Fruit fly (Drosophila melanogaster): ENCODE data around the gene t-Grip84.

t-Grip84 gene

dm6 chr3L:7632540-7633263, 41.9 kb upstream of the t-Grip84 start (continued):
- TF ChIP-seq CG31627 (GFP tag; optimal IDR thresholded peaks at IDR 0.05): no peak
- peak; percentile 38 for TF ChIP-seq Eip75B (GFP tag; optimal IDR thresholded peaks at IDR 0.05)
- TF ChIP-seq CG34406 (GFP tag; optimal IDR thresholded peaks at IDR 0.05): no peak
- TF ChIP-seq dac (GFP tag; optimal IDR thresholded peaks at IDR 0.05): no peak
- peak; percentile 60 for TF ChIP-seq OdsH (GFP tag; optimal IDR thresholded peaks at IDR 0.05)
- peak; percentile 39 to 42 for TF ChIP-seq ss (GFP tag; optimal IDR thresholded peaks at IDR 0.05)
- TF ChIP-seq CG16779 (tag; optimal IDR thresholded peaks at IDR 0.05): peak; percentile 31
- TF ChIP-seq CG8319 (GFP tag; optimal IDR thresholded peaks at IDR 0.05): no peak
- TF ChIP-seq svp (GFP tag): peak; percentile 79
- peak; percentile 67 for TF ChIP-seq dsx (GFP tag; optimal IDR thresholded peaks at IDR 0.05; ENCODE audit: poor library complexity, severe bottlenecking)
- TF ChIP-seq pdm3 (GFP tag; optimal IDR thresholded peaks at IDR 0.05): peak; percentile 47
- TF ChIP-seq CG11294 (GFP tag; IDR thresholded peaks at IDR 0.05): 0 out of 2 replicates have a peak, but pooled peaks have one; percentile 16
- TF ChIP-seq CG6163 (GFP tag; IDR thresholded peaks at IDR 0.05): peak; percentile 71; the same call in 2 of the 3 replicates
- peak; percentile 56 for TF ChIP-seq Sox14 (GFP tag; optimal IDR thresholded peaks at IDR 0.05)
- peak; percentile 87 for TF ChIP-seq Eip78C (GFP tag)
- TF ChIP-seq CG9139 (GFP tag; optimal IDR thresholded peaks at IDR 0.05): peak; percentile 3
- peak; percentile 70 for TF ChIP-seq eg (GFP tag; IDR thresholded peaks at IDR 0.05)
- TF ChIP-seq salr (GFP tag; optimal IDR thresholded peaks at IDR 0.05): peak in 1 of 2 experiments; percentile 44
- TF ChIP-seq CG1621 (tag; optimal IDR thresholded peaks at IDR 0.05): peak; percentile 34
- no peak for TF ChIP-seq Sox102F (GFP tag; optimal IDR thresholded peaks at IDR 0.05)
- TF ChIP-seq vri (GFP tag; optimal IDR thresholded peaks at IDR 0.05): no peak
- no peak for TF ChIP-seq Hr38 (GFP tag; optimal IDR thresholded peaks at IDR 0.05)
- TF ChIP-seq fkh (GFP tag; optimal IDR thresholded peaks at IDR 0.05): no peak
- TF ChIP-seq Hr39 (GFP tag; optimal IDR thresholded peaks at IDR 0.05): no peak
- no peak for TF ChIP-seq cyc (GFP tag; optimal IDR thresholded peaks at IDR 0.05)
- peak; percentile 42 for TF ChIP-seq Lpt (GFP tag; optimal IDR thresholded peaks at IDR 0.05)
- no peak for TF ChIP-seq fd85E (GFP tag; optimal IDR thresholded peaks at IDR 0.05)
- peak; percentile 60 for TF ChIP-seq CG10669 (GFP tag; optimal IDR thresholded peaks at IDR 0.05)
- TF ChIP-seq Smox (GFP tag; optimal IDR thresholded peaks at IDR 0.05): no peak
- peak; percentile 61 for TF ChIP-seq Ets96B (tag; optimal IDR thresholded peaks at IDR 0.05)
- peak; percentile 28 for TF ChIP-seq CG4318 (GFP tag; optimal IDR thresholded peaks at IDR 0.05)
- TF ChIP-seq Ets21C (GFP tag; optimal IDR thresholded peaks at IDR 0.05): no peak
- no peak for TF ChIP-seq Met (GFP tag; optimal IDR thresholded peaks at IDR 0.05)
- no peak for TF ChIP-seq CG8632 (GFP tag; optimal IDR thresholded peaks at IDR 0.05)
- TF ChIP-seq acj6 (GFP tag; optimal IDR thresholded peaks at IDR 0.05): peak; percentile 44
- TF ChIP-seq Hr4 (GFP tag; optimal IDR thresholded peaks at IDR 0.05): peak; percentile 78
- no peak for TF ChIP-seq CG6792 (GFP tag; optimal IDR thresholded peaks at IDR 0.05)
- TF ChIP-seq CG11902 (GFP tag; optimal IDR thresholded peaks at IDR 0.05): no peak
- peak; percentile 82 for TF ChIP-seq CG15336 (GFP tag; IDR thresholded peaks at IDR 0.05)
- TF ChIP-seq Gug (GFP tag; IDR thresholded peaks at IDR 0.05): peak; percentile 51

dm6 chr3L:7630047-7630446, 39.2 kb upstream of the t-Grip84 start:
- TF ChIP-seq Eip93F (GFP tag; optimal IDR thresholded peaks at IDR 0.05) (no peak), dsx (GFP tag; optimal IDR thresholded peaks at IDR 0.05; ENCODE audit: poor library complexity, severe bottlenecking) (peak; percentile 51), CG32006 (GFP tag; optimal IDR thresholded peaks at IDR 0.05) (no peak), spab (GFP tag; optimal IDR thresholded peaks at IDR 0.05) (no peak), Ets21C (GFP tag; optimal IDR thresholded peaks at IDR 0.05) (no peak), CG10631 (GFP tag; optimal IDR thresholded peaks at IDR 0.05) (no peak), fd59A (GFP tag; optimal IDR thresholded peaks at IDR 0.05) (no peak), CG6163 (GFP tag; IDR thresholded peaks at IDR 0.05) (no peak), Hr38 (GFP tag; optimal IDR thresholded peaks at IDR 0.05) (no peak), CG6854 (GFP tag; optimal IDR thresholded peaks at IDR 0.05) (no peak), CG6792 (GFP tag; optimal IDR thresholded peaks at IDR 0.05) (no peak), Ets96B (tag; optimal IDR thresholded peaks at IDR 0.05) (no peak), ss (GFP tag; optimal IDR thresholded peaks at IDR 0.05) (peak in 1 of 2 experiments; percentile 82), CG6276 (GFP tag; optimal IDR thresholded peaks at IDR 0.05) (no peak), esn (GFP tag; optimal IDR thresholded peaks at IDR 0.05) (no peak), acj6 (GFP tag; optimal IDR thresholded peaks at IDR 0.05) (no peak), Eip78C (GFP tag) (peak; percentile 30), OdsH (GFP tag; optimal IDR thresholded peaks at IDR 0.05) (no peak)

Measured in whole organism, prepupa.